Worm (Caenorhabditis elegans): ENCODE results near the gene T19H5.4.

Gene T19H5.4

ce11 chrII:9522986-9523385 lies 35.8 kb upstream of the T19H5.4 start, which contains the start of gene AH6.17:
TSS of gene AH6.17 (plus strand) at chrII:9523170.
- TF ChIP-seq mls-2 (tag; optimal IDR thresholded peaks at IDR 0.05) (no peak), nhr-2 (tag; optimal IDR thresholded peaks at IDR 0.05) (no peak), M03D4.4 (tag; optimal IDR thresholded peaks at IDR 0.05) (no peak), ceh-83 (GFP tag; optimal IDR thresholded peaks at IDR 0.05) (no peak), nhr-28 (tag; optimal IDR thresholded peaks at IDR 0.05) (no peak), lsy-2 (tag; optimal IDR thresholded peaks at IDR 0.05) (no peak), lin-13 (tag; optimal IDR thresholded peaks at IDR 0.05) (no peak), tbx-8 (GFP tag; optimal IDR thresholded peaks at IDR 0.05) (no peak), unc-120 (tag; optimal IDR thresholded peaks at IDR 0.05; ENCODE audit: poor library complexity, severe bottlenecking) (no peak), unc-62 (GFP tag; optimal IDR thresholded peaks at IDR 0.05) (no peak), mep-1 (tag; optimal IDR thresholded peaks at IDR 0.05) (no peak), ham-2 (GFP tag; optimal IDR thresholded peaks at IDR 0.05) (no peak), unc-39 (tag; optimal IDR thresholded peaks at IDR 0.05) (no peak)

ce11 chrII:9521570-9521969 lies 34.4 kb upstream of the T19H5.4 start, which contains the start of gene sra-1:
TSS of gene sra-1 (minus strand) at chrII:9521670.
- TF ChIP-seq lin-32 (GFP tag; optimal IDR thresholded peaks at IDR 0.05) (no peak), tbx-8 (GFP tag; optimal IDR thresholded peaks at IDR 0.05) (no peak), mep-1 (tag; optimal IDR thresholded peaks at IDR 0.05) (no peak), ham-2 (GFP tag; optimal IDR thresholded peaks at IDR 0.05) (no peak), hlh-1 (tag; optimal IDR thresholded peaks at IDR 0.05) (no peak), bed-3 (GFP tag; optimal IDR thresholded peaks at IDR 0.05) (no peak), sem-2 (GFP tag; optimal IDR thresholded peaks at IDR 0.05) (no peak), lsy-2 (tag; optimal IDR thresholded peaks at IDR 0.05) (no peak), ceh-83 (GFP tag; optimal IDR thresholded peaks at IDR 0.05) (no peak), elt-3 (tag; optimal IDR thresholded peaks at IDR 0.05) (no peak), nhr-237 (tag; optimal IDR thresholded peaks at IDR 0.05) (no peak), nhr-12 (tag; optimal IDR thresholded peaks at IDR 0.05) (no peak), nhr-2 (tag; optimal IDR thresholded peaks at IDR 0.05) (no peak), lin-13 (tag; optimal IDR thresholded peaks at IDR 0.05) (no peak), ceh-43 (GFP tag; optimal IDR thresholded peaks at IDR 0.05) (no peak), drap-1 (GFP tag; optimal IDR thresholded peaks at IDR 0.05) (no peak)

DNA sequence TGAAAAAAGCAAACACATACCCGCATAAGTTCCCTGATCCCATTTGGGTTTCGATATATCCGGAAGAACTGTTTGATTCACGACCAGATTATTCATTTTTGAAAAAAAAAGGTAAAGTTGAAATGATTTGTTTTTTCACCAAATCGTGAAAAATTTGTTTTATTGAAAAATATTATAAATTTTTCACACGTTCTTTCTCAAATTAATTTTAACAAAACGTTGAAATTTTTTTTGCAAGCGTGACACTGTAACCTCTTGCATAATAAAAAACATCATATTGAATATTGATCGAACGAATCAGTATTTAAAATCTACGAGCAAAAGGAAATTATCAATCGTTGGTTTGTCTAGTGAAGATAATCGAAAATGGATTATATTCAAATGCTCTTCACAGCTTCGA lies 31.6 kb upstream of the T19H5.4 start, which contains the start of the genes sfxn-1.1 and AH6.3:
Gene sfxn-1.1, minus strand, starts transcription at position 101 of the 400 bp plus-strand sequence.
Gene AH6.3, plus strand, starts transcription at position 275 of the 400 bp plus-strand sequence.
- TF ChIP-seq elt-1 (tag; optimal IDR thresholded peaks at IDR 0.05; ENCODE audit: borderline replicate concordance, insufficient read depth) (no peak), unc-39 (tag; optimal IDR thresholded peaks at IDR 0.05) (no peak), zip-8 (tag; optimal IDR thresholded peaks at IDR 0.05) (no peak), mab-5 (tag; optimal IDR thresholded peaks at IDR 0.05) (no peak), snpc-4 (tag; optimal IDR thresholded peaks at IDR 0.05) (no peak), unc-62 (GFP tag; optimal IDR thresholded peaks at IDR 0.05) (no peak), pha-4 (tag; optimal IDR thresholded peaks at IDR 0.05) (no peak), mep-1 (tag; optimal IDR thresholded peaks at IDR 0.05) (no peak)

DNA sequence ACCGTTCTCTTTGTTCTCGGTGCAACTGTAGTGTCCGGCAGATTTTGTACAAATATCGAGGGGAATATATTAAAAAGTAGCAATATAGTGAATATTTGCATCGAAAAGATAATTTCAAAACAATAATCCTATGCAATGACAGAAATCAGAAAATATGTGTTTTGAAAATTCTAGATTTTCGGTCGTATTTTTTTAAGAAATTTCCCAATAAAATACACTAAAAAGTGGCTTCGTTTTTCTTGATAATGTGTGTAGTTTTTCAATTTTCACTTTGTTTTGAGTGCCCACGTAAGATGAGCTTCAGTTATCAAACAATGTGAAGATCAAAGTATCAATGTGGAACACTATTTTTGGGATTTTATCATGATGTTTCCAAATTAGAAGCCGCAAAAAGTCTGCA lies 29.6 kb upstream of the T19H5.4 start, which contains the start of gene gcy-1:
Gene gcy-1, minus strand, starts transcription at position 101 of the 400 bp plus-strand sequence.
- TF ChIP-seq zip-8 (tag; optimal IDR thresholded peaks at IDR 0.05) (no peak), elt-3 (tag; optimal IDR thresholded peaks at IDR 0.05) (no peak), sptf-1 (tag; optimal IDR thresholded peaks at IDR 0.05) (no peak), nhr-237 (tag; optimal IDR thresholded peaks at IDR 0.05) (no peak)

DNA sequence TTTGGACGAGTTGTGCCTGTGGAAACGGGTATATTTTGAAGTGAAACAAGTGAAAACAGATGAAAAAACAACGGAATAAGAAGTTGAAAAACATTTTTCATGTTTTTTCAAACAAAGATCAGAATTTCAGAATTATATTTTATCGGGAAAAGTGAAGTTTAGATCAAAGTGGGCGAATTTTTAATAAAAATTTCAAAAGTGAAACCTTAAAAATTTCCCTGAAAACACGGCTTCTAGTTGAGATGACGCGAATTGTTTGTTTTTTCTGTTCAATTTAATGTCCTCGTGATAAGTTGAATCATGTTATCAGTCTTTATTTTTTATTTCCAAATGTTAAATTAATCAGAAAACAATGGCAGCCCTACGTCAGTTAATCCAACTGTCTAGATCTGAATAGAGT lies 20.0 kb upstream of the T19H5.4 start, which contains the start of gene gcy-3:
Gene gcy-3, minus strand, starts transcription at position 101 of the 400 bp plus-strand sequence.
- TF ChIP-seq zip-8 (tag; optimal IDR thresholded peaks at IDR 0.05) (no peak), unc-62 (GFP tag; optimal IDR thresholded peaks at IDR 0.05) (no peak), mls-2 (tag; optimal IDR thresholded peaks at IDR 0.05) (no peak), elt-3 (tag; optimal IDR thresholded peaks at IDR 0.05) (no peak), unc-39 (tag; optimal IDR thresholded peaks at IDR 0.05) (no peak), pha-4 (tag; optimal IDR thresholded peaks at IDR 0.05) (no peak), lin-32 (GFP tag; optimal IDR thresholded peaks at IDR 0.05) (no peak), snpc-4 (tag; optimal IDR thresholded peaks at IDR 0.05) (no peak), mep-1 (tag; optimal IDR thresholded peaks at IDR 0.05) (no peak), ceh-43 (GFP tag; optimal IDR thresholded peaks at IDR 0.05) (no peak), unc-120 (tag; optimal IDR thresholded peaks at IDR 0.05; ENCODE audit: poor library complexity, severe bottlenecking) (no peak), ham-2 (GFP tag; optimal IDR thresholded peaks at IDR 0.05) (no peak)

DNA sequence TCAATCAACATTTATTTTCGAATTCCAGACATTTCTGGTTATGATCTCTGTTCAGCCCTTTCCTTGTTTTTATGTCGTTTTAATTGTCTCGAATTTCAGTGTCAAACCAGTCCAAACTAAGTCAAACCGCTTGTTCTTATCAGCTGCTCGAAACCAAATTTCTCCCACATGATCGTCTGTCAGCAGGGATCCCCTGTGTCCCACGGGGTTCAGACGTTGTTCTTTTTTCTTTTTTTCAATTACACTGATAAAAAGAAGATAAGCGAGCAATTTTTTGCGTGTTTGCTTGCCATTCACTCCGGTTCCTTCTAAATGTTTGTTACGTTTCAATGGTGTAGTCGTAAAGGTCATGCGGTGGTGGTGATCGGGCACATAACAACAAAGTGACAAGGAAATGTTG lies 14.8 kb upstream of the T19H5.4 start:
- TF ChIP-seq nhr-28 (tag; optimal IDR thresholded peaks at IDR 0.05) (no peak), zip-8 (tag; optimal IDR thresholded peaks at IDR 0.05) (no peak)

All from whole organism, mixed stage, embryonic.